Worm (Caenorhabditis elegans): ENCODE results near the gene tmed-4.

DNA sequence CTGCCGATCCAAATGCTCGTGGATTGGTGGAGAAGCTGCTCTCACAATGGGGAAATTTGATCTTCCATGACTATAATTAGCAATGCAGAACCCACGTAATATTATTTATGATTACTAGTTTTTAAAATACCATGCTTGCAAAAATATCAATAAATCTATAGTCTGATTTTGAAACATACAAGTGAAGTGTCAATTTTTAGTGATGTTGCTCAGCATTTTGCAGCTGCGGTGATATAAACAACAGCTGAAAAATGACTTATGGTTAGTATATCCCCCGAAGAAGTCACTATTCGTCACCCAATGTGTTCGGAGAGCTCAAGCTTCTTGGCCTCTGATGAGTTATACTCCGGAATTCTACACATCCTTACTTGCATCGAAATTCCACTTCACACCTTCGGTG lies 9.9 kb upstream of the tmed-4 start, which contains the start of gene srh-172:
- TF ChIP-seq unc-62 (GFP tag; optimal IDR thresholded peaks at IDR 0.05) (no peak), aha-1 (tag; optimal IDR thresholded peaks at IDR 0.05) (no peak), lin-35 (GFP tag; optimal IDR thresholded peaks at IDR 0.05) (no peak), nhr-12 (tag; optimal IDR thresholded peaks at IDR 0.05) (no peak), sptf-1 (tag; optimal IDR thresholded peaks at IDR 0.05) (no peak), nhr-28 (tag; optimal IDR thresholded peaks at IDR 0.05) (no peak), lir-3 (tag; optimal IDR thresholded peaks at IDR 0.05; ENCODE audit: poor library complexity) (no peak), unc-30 (tag; optimal IDR thresholded peaks at IDR 0.05) (no peak), dpl-1 (GFP tag; optimal IDR thresholded peaks at IDR 0.05) (no peak), fkh-10 (GFP tag; optimal IDR thresholded peaks at IDR 0.05) (no peak), elt-2 (tag; optimal IDR thresholded peaks at IDR 0.05) (no peak), tbx-2 (tag; optimal IDR thresholded peaks at IDR 0.05) (no peak)

Measured in whole organism, L1 larva.